Worm (Caenorhabditis elegans) whole organism, L1 larva: ENCODE results near the gene str-150.

ENCODE experiments used
- aha-1 ChIP-seq: fragments of 150-350 bp; optimal IDR thresholded peaks from 2 replicates; lab custom pipeline; 2014; ENCODE audit warnings: missing biosample characterization, missing genetic modification characterization
- alr-1 ChIP-seq: fragments of 200-800 bp; sonication (Bioruptor generic); optimal IDR thresholded peaks from 2 replicates; lab custom pipeline; 2018; ENCODE audit warnings: borderline replicate concordance, mild to moderate bottlenecking, missing genetic modification characterization, missing compliant biosample characterization
- aly-2 ChIP-seq: fragments of 150-350 bp; optimal IDR thresholded peaks from 2 replicates; lab custom pipeline; 2014; ENCODE audit warnings: missing biosample characterization, missing genetic modification characterization
- ceh-88 ChIP-seq: fragments of 200-800 bp; sonication (Bioruptor generic); IDR thresholded peaks from 2 replicates; pipeline ENCODE4 v1.3.6; 2022; ENCODE audit warnings: missing genetic modification characterization, missing compliant biosample characterization
- ceh-90 ChIP-seq: sonication (generic microtip); optimal IDR thresholded peaks from 2 replicates; lab custom pipeline; 2016; ENCODE audit warnings: missing genetic modification characterization, missing compliant biosample characterization
- dpl-1 ChIP-seq, 3 experiments: fragments of 150-350 bp in 2 of 3; sonication (generic microtip) in 1 of 3; optimal IDR thresholded peaks; 2 replicates each; lab custom pipeline; 2014 to 2017; ENCODE audit warnings: missing biosample characterization in 3 of 3, missing genetic modification characterization in 3 of 3, missing genetic modification reagents in 3 of 3
- efl-1 ChIP-seq, 4 experiments: fragments of 150-350 bp; optimal IDR thresholded peaks in 3 of 4; peaks in 1 of 4; 1 replicate in 1 of 4; 2 replicates in 3 of 4; lab custom pipeline; 2014; ENCODE audit warnings: missing biosample characterization in 2 of 4, missing genetic modification characterization in 2 of 4, missing genetic modification reagents in 2 of 4
- efl-3 ChIP-seq: fragments of 200-800 bp; sonication (Bioruptor generic); optimal IDR thresholded peaks from 2 replicates; lab custom pipeline; 2018; ENCODE audit warnings: mild to moderate bottlenecking, missing genetic modification characterization, missing compliant biosample characterization
- egl-27 ChIP-seq, 2 experiments: fragments of 150-350 bp in 1 of 2; sonication (generic microtip); optimal IDR thresholded peaks; 3 replicates each; lab custom pipeline; 2017 to 2018; ENCODE audit warnings: missing biosample characterization in 2 of 2, missing genetic modification characterization in 2 of 2, missing genetic modification reagents in 2 of 2
- ets-5 ChIP-seq: fragments of 200-800 bp; sonication (Bioruptor generic); IDR thresholded peaks from 2 replicates; pipeline ENCODE4 v1.3.6; 2022; ENCODE audit warnings: missing genetic modification characterization, missing compliant biosample characterization
- fkh-10 ChIP-seq: sonication (generic microtip); optimal IDR thresholded peaks from 2 replicates; lab custom pipeline; 2017; ENCODE audit warnings: missing biosample characterization, missing genetic modification reagents, missing genetic modification characterization
- fkh-4 ChIP-seq: sonication (generic microtip); optimal IDR thresholded peaks from 2 replicates; lab custom pipeline; 2016; ENCODE audit warnings: missing compliant biosample characterization, missing genetic modification characterization, borderline replicate concordance
- fkh-8 ChIP-seq: sonication (generic microtip); optimal IDR thresholded peaks from 2 replicates; lab custom pipeline; 2016; ENCODE audit warnings: mild to moderate bottlenecking, missing genetic modification characterization, missing compliant biosample characterization
- fos-1 ChIP-seq: fragments of 150-350 bp; optimal IDR thresholded peaks from 2 replicates; lab custom pipeline; 2014; ENCODE audit warnings: missing biosample characterization, missing genetic modification characterization
- grh-1 ChIP-seq: fragments of 200-800 bp; sonication (Bioruptor generic); IDR thresholded peaks from 2 replicates; pipeline ENCODE4 v1.3.6; 2022; ENCODE audit warnings: missing genetic modification reagents, missing genetic modification characterization, missing compliant biosample characterization
- hlh-17 ChIP-seq: fragments of 200-800 bp; sonication (Bioruptor generic); optimal IDR thresholded peaks from 2 replicates; lab custom pipeline; 2018; ENCODE audit warnings: missing genetic modification characterization, mild to moderate bottlenecking, missing compliant biosample characterization, moderate library complexity, borderline replicate concordance
- irx-1 ChIP-seq: sonication (generic microtip); optimal IDR thresholded peaks from 2 replicates; lab custom pipeline; 2016; ENCODE audit warnings: missing genetic modification characterization, missing compliant biosample characterization
- isw-1 ChIP-seq: fragments of 200-800 bp; sonication (Bioruptor generic); IDR thresholded peaks from 2 replicates; pipeline ENCODE4 v1.3.6; 2022; ENCODE audit warnings: missing genetic modification characterization, missing compliant biosample characterization
- lin-13 ChIP-seq: fragments of 150-350 bp; optimal IDR thresholded peaks from 2 replicates; lab custom pipeline; 2014; ENCODE audit warnings: missing biosample characterization, missing genetic modification reagents, missing genetic modification characterization
- lin-14 ChIP-seq: fragments of 200-800 bp; sonication (Bioruptor generic); optimal IDR thresholded peaks from 2 replicates; lab custom pipeline; 2018; ENCODE audit warnings: mild to moderate bottlenecking, missing genetic modification characterization, moderate library complexity, missing compliant biosample characterization
- lin-15B ChIP-seq: fragments of 150-350 bp; sonication (generic microtip); optimal IDR thresholded peaks from 3 replicates; lab custom pipeline; 2014; ENCODE audit warnings: missing biosample characterization, missing genetic modification characterization
- lin-39 ChIP-seq: fragments of 150-350 bp; optimal IDR thresholded peaks from 2 replicates; lab custom pipeline; 2014; ENCODE audit warnings: missing biosample characterization, missing genetic modification reagents, missing genetic modification characterization
- lsy-2 ChIP-seq, 2 experiments: fragments of 150-350 bp; optimal IDR thresholded peaks; 2 replicates each; lab custom pipeline; 2014; ENCODE audit warnings: missing biosample characterization in 2 of 2, missing genetic modification characterization in 2 of 2
- mdl-1 ChIP-seq, 2 experiments: fragments of 150-350 bp; optimal IDR thresholded peaks; 2 replicates each; lab custom pipeline; 2014 to 2017; ENCODE audit warnings: missing biosample characterization in 2 of 2, missing genetic modification characterization in 2 of 2, inconsistent platforms in 1 of 2
- mef-2 ChIP-seq: fragments of 150-350 bp; optimal IDR thresholded peaks from 2 replicates; lab custom pipeline; 2014; ENCODE audit warnings: missing biosample characterization, missing genetic modification characterization
- nhr-11 ChIP-seq: fragments of 150-350 bp; optimal IDR thresholded peaks from 2 replicates; lab custom pipeline; 2014; ENCODE audit warnings: missing biosample characterization, missing genetic modification characterization
- nhr-47 ChIP-seq: sonication (generic microtip); optimal IDR thresholded peaks from 2 replicates; lab custom pipeline; 2016; ENCODE audit warnings: mild to moderate bottlenecking, missing genetic modification characterization, moderate library complexity, missing compliant biosample characterization
- nhr-71 ChIP-seq: sonication (generic microtip); optimal IDR thresholded peaks from 2 replicates; lab custom pipeline; 2016; ENCODE audit warnings: mild to moderate bottlenecking, missing genetic modification characterization, moderate library complexity, missing compliant biosample characterization
- nhr-77 ChIP-seq: fragments of 150-350 bp; optimal IDR thresholded peaks from 2 replicates; lab custom pipeline; 2014; ENCODE audit warnings: missing biosample characterization, missing genetic modification characterization
- pax-3 ChIP-seq: fragments of 200-800 bp; sonication (Bioruptor generic); optimal IDR thresholded peaks from 2 replicates; lab custom pipeline; 2018; ENCODE audit warnings: mild to moderate bottlenecking, missing genetic modification characterization, moderate library complexity, missing compliant biosample characterization
- pqm-1 ChIP-seq: sonication (generic microtip); optimal IDR thresholded peaks from 3 replicates; lab custom pipeline; 2017; ENCODE audit warnings: missing biosample characterization, missing genetic modification characterization
- snpc-4 ChIP-seq: fragments of 150-350 bp; optimal IDR thresholded peaks from 2 replicates; lab custom pipeline; 2014; ENCODE audit warnings: missing biosample characterization, missing genetic modification characterization
- swsn-7 ChIP-seq: sonication (generic microtip); optimal IDR thresholded peaks from 2 replicates; lab custom pipeline; 2016; ENCODE audit warnings: missing genetic modification characterization, missing compliant biosample characterization
- unc-62 ChIP-seq: fragments of 150-350 bp; optimal IDR thresholded peaks from 2 replicates; lab custom pipeline; 2014; ENCODE audit warnings: missing biosample characterization, missing genetic modification reagents, missing genetic modification characterization
- unc-98 ChIP-seq: fragments of 200-800 bp; sonication (Bioruptor generic); IDR thresholded peaks from 2 replicates; pipeline ENCODE4 v1.3.6; 2022; ENCODE audit warnings: missing genetic modification characterization, missing compliant biosample characterization
- zag-1 ChIP-seq: fragments of 150-350 bp; optimal IDR thresholded peaks from 2 replicates; lab custom pipeline; 2014; ENCODE audit warnings: missing biosample characterization, missing genetic modification characterization
- ztf-4 ChIP-seq: fragments of 150-350 bp; optimal IDR thresholded peaks from 2 replicates; lab custom pipeline; 2014; ENCODE audit warnings: missing biosample characterization, missing genetic modification characterization

Gene str-150

DNA sequence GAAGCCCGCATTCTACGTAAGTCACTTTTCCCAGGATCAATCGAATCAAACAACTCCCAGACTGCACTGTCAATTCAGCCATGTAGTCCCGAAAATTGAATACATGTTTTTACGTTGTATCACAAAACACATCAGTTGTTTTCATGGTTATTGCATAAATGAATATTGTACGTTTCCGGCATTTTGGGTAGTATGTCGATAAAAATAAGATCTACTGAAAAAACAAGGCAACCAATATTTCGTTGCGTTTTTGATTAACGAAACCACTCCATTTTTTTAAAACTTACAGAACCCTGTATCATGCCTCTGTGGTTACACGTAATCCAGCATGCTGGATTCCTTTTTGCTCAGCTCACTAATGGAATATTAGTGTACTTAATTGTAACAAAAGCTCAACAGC, 9.9 kb upstream of the str-150 start, which contains the start of gene str-149:
TSS of gene str-149 (plus strand) at position 301 of the 400 bp plus-strand sequence.
- TF ChIP-seq efl-1 (optimal IDR thresholded peaks at IDR 0.05; lab: Kevin White, UChicago) (no peak), efl-1 (GFP tag; optimal IDR thresholded peaks at IDR 0.05 in 1 of 2; lab: Kevin White, UChicago) (peak in 1 of 2 experiments; percentile 53), lin-14 (GFP tag; lab: Kevin White, UChicago) (no peak)

ce11 chrV:16575900-16576299, 7.2 kb upstream of the str-150 start, which contains the start of gene str-151:
Gene str-151 (plus strand): TSS chrV:16576200.
- TF ChIP-seq efl-1 (optimal IDR thresholded peaks at IDR 0.05; lab: Kevin White, UChicago) (no peak), efl-1 (GFP tag; optimal IDR thresholded peaks at IDR 0.05 in 1 of 2; lab: Kevin White, UChicago) (peak in 1 of 2 experiments; percentile 4), unc-62 (no peak)

DNA sequence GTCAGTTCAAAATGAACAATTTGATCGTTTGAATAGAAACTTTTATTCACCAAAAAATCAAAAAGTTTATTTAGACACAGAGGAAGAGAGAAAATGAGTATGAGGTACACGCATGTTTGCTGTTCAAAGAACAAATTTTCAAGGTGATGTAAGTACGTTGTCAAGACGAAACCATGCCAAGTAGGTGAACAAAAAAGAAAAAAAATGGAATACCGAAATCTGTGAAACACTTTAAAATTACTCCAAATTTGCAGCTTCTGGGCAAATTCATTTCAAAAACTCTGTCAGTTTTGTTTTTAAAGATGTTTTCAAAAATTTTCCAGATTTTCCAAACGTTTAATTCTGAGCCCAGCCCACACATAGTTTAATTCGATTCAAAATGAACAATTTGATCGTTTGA, 2.6 kb upstream of the str-150 start, which contains the start of gene nhr-271:
TSS of gene nhr-271 (minus strand) at position 101 of the 400 bp plus-strand sequence.
- TF ChIP-seq nhr-71 (tag; lab: Kevin White, UChicago) (no peak), isw-1 (GFP tag; lab: Robert Waterston, UW) (no peak), fkh-4 (no peak), grh-1 (no peak), efl-3 (GFP tag; lab: Kevin White, UChicago) (no peak)

DNA sequence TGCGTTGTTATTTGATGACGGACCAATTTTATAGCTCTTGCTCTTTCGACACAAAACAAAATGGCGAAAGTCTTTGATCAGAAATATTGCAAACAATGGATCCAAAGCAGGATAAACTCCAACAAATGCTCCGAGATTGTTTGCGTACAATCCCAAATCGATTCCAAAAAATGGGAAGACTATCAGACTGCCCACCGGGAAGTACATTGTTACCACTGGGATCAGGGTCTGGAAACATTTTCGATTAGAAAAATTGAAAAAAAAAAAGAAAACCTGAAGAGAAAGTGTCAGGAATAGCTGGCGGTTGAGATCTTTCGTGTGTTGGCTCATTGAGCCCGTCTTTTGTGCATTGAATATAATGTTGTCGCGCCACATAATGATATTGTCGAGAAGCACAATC, 2.0 kb upstream of the str-150 start:
- no peak for TF ChIP-seq lin-39 (tag; lab: Kevin White, UChicago)
- TF ChIP-seq nhr-47 = no peak
- TF ChIP-seq efl-1 (optimal IDR thresholded peaks at IDR 0.05; lab: Kevin White, UChicago) = no peak
- peak in 1 of 2 experiments; percentile 93 for TF ChIP-seq efl-1 (GFP tag; optimal IDR thresholded peaks at IDR 0.05 in 1 of 2; lab: Kevin White, UChicago)
- TF ChIP-seq nhr-77 = no peak
- TF ChIP-seq zag-1 (tag; lab: Kevin White, UChicago) = no peak
- TF ChIP-seq fkh-4 = no peak

- TF ChIP-seq alr-1 (tag; lab: Kevin White, UChicago) (no peak), fkh-4 (no peak), ets-5 (GFP tag; lab: Robert Waterston, UW) (no peak), lin-15B (tag; lab: Kevin White, UChicago) (no peak), grh-1 (no peak), nhr-11 (tag; lab: Kevin White, UChicago) (no peak), fkh-10 (GFP tag; lab: Kevin White, UChicago) (no peak), pqm-1 (no peak), unc-98 (GFP tag; lab: Robert Waterston, UW) (no peak), ceh-90 (tag; lab: Kevin White, UChicago) (no peak), aly-2 (tag; lab: Kevin White, UChicago) (no peak), dpl-1 (GFP tag; optimal IDR thresholded peaks at IDR 0.05; lab: Kevin White, UChicago) (no peak), fos-1 (tag; lab: Kevin White, UChicago) (no peak), mef-2 (tag; lab: Kevin White, UChicago) (no peak)
Measured at ce11 chrV:16588428-16588827, 5.4 kb downstream of the str-150 start, which contains the start of gene srw-73. Gene srw-73 (minus strand): TSS chrV:16588528.

- TF ChIP-seq snpc-4 (tag; lab: Kevin White, UChicago) (peak; percentile 6), efl-1 (optimal IDR thresholded peaks at IDR 0.05; lab: Kevin White, UChicago) (no peak), efl-1 (GFP tag; optimal IDR thresholded peaks at IDR 0.05 in 1 of 2; lab: Kevin White, UChicago) (peak in 1 of 2 experiments; percentile 58), aha-1 (no peak)
Measured at ce11 chrV:16589488-16589887, 6.4 kb downstream of the str-150 start.

- no peak for TF ChIP-seq egl-27 (tag; optimal IDR thresholded peaks at IDR 0.05; lab: Kevin White, UChicago)
- peak; percentile 24 to 55 for TF ChIP-seq lsy-2 (tag; optimal IDR thresholded peaks at IDR 0.05; lab: Kevin White, UChicago)
- TF ChIP-seq lin-13 (GFP tag; lab: Kevin White, UChicago) = peak; percentile 28
- peak in 1 of 2 experiments; percentile 20 for TF ChIP-seq mdl-1 (tag; optimal IDR thresholded peaks at IDR 0.05; lab: Kevin White, UChicago)
- TF ChIP-seq ceh-88 (GFP tag; lab: Robert Waterston, UW) = no peak
- TF ChIP-seq isw-1 (GFP tag; lab: Robert Waterston, UW) = no peak
- TF ChIP-seq fkh-8 (tag; lab: Kevin White, UChicago) = no peak
- TF ChIP-seq fkh-4 = no peak
- no peak for TF ChIP-seq hlh-17 (GFP tag; lab: Kevin White, UChicago)
- no peak for TF ChIP-seq ets-5 (GFP tag; lab: Robert Waterston, UW)
- peak; percentile 12 for TF ChIP-seq irx-1 (tag; lab: Kevin White, UChicago)
- no peak for TF ChIP-seq pqm-1
- TF ChIP-seq pax-3 = peak; percentile 35
- TF ChIP-seq ztf-4 (tag; lab: Kevin White, UChicago) = peak; percentile 75
- TF ChIP-seq swsn-7 (tag; lab: Kevin White, UChicago) = peak; percentile 50
Measured at ce11 chrV:16591992-16592798, 9.1 kb downstream of the str-150 start, which contains the start of gene srh-269. Gene srh-269 (minus strand): TSS chrV:16592042.
